Fruit fly (Drosophila melanogaster): ENCODE data around the gene retinin.

DNA sequence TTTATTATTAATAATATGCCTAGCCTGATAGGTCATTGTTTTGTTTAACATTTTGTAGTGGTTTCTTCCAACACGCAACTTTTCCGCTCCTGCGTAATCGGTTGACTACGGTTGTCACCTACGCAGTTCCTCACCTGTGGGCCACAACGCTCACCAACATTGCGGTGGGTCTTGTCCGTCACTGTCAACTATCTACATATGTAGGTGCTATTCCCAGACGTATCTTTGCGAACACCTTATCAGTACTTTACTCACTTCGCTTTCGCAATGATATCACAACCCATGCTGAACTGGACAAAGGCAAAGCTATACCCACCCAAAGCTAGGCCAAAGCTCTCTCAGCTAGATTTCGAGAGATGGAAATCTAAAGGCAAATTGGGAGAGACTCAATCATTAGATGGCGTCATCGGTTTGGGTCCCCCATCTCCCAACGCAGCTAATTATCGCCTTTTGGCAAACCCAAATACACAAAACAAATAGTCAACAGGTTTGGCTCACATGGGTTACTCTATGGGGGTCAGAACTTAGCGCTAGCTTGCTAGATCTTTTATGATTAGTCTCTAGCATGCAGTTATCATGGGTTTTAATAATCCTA lies 24.5 kb downstream of the retinin start:
- TF ChIP-seq pan (optimal IDR thresholded peaks at IDR 0.05) (no peak), psq (GFP tag; optimal IDR thresholded peaks at IDR 0.05) (no peak), dsf (GFP tag; optimal IDR thresholded peaks at IDR 0.05; ENCODE audit: borderline replicate concordance) (no peak), HLH106 (tag; optimal IDR thresholded peaks at IDR 0.05) (no peak), Hr78 (GFP tag; optimal IDR thresholded peaks at IDR 0.05) (no peak)
